Fruit fly (Drosophila melanogaster): ENCODE data around the gene TyrR.
A peak's percentile ranks its signal among the peaks of the same experiment; 100 is the strongest.

The TyrR gene

DNA sequence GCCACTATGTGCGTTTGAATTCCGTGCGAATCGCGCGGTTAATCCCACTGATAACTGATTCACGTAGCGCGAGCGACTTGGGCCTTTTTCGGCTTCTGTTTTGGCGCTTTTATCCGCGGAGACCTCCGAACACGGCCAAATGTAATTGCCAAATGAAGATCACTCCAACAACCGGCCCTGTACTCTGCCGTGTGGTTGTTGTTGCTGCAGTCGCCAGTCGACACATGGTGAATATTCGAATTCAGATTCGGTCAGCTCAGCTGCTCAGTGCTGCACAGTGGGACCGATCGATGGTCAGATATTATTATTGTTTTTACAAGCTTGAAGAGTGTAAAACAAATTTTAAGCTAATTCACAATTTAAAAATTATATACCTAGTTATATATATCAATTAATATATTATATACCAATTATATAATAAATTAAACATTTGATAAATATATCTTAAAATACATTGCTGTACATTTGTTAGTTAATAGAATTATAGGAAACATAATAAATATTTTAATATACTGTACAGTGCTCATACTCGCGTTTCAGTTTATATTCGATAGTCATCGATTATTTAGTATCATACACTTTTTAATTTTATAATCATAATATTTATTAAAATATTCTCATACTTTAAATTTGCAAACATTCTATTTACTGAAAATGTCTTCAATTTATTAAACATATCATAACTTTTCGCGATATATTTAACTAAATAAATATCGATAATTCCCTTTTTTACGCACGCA, 31.5 kb upstream of the TyrR start, which contains the start of gene CG43102 (continued):
- TF ChIP-seq CG12744 (GFP tag; optimal IDR thresholded peaks at IDR 0.05): peak; percentile 32
- TF ChIP-seq CG10543 (GFP tag; optimal IDR thresholded peaks at IDR 0.05): peak; percentile 76
- peak; percentile 72 for TF ChIP-seq CG18262 (tag; optimal IDR thresholded peaks at IDR 0.05)
- TF ChIP-seq sc (optimal IDR thresholded peaks at IDR 0.05): no peak
- peak; percentile 2 for TF ChIP-seq sc (GFP tag; optimal IDR thresholded peaks at IDR 0.05)
- peak; percentile 70 for TF ChIP-seq CG13424 (tag; optimal IDR thresholded peaks at IDR 0.05)
- no peak for TF ChIP-seq CG14965 (GFP tag; optimal IDR thresholded peaks at IDR 0.05; ENCODE audit: borderline replicate concordance)
- TF ChIP-seq Six4 (GFP tag; optimal IDR thresholded peaks at IDR 0.05): peak; percentile 49
- TF ChIP-seq Blimp-1 (GFP tag; optimal IDR thresholded peaks at IDR 0.05): peak; percentile 63
- peak; percentile 58 for TF ChIP-seq oc (tag; optimal IDR thresholded peaks at IDR 0.05)
- peak; percentile 69 for TF ChIP-seq CG7372 (GFP tag; IDR thresholded peaks at IDR 0.05)
- TF ChIP-seq yki (optimal IDR thresholded peaks at IDR 0.05): no peak
- no peak for TF ChIP-seq eyg (GFP tag; optimal IDR thresholded peaks at IDR 0.05)
- TF ChIP-seq tup (GFP tag; optimal IDR thresholded peaks at IDR 0.05): peak; percentile 28
- TF ChIP-seq CG17361 (GFP tag; IDR thresholded peaks at IDR 0.05): peak; percentile 83
- peak; percentile 72 for TF ChIP-seq stc (GFP tag; IDR thresholded peaks at IDR 0.05)
- TF ChIP-seq gcm2 (GFP tag; optimal IDR thresholded peaks at IDR 0.05): no peak
- no peak for TF ChIP-seq Trl (optimal IDR thresholded peaks at IDR 0.05)
- TF ChIP-seq Trl (GFP tag; optimal IDR thresholded peaks at IDR 0.05): peak; percentile 3
- no peak; the same call in 2 of the 3 replicates for TF ChIP-seq croc (GFP tag; conservative IDR thresholded peaks at IDR 0.05)
- peak; percentile 74 for TF ChIP-seq HLH3B (GFP tag; IDR thresholded peaks at IDR 0.05)
- no peak for TF ChIP-seq CG1832 (GFP tag; optimal IDR thresholded peaks at IDR 0.05)
- peak; percentile 20 for TF ChIP-seq kni (GFP tag; optimal IDR thresholded peaks at IDR 0.05)
- peak; percentile 79 for TF ChIP-seq Ptx1 (GFP tag; IDR thresholded peaks at IDR 0.05)
- TF ChIP-seq CG10209 (GFP tag; optimal IDR thresholded peaks at IDR 0.05): peak; percentile 56
- TF ChIP-seq CG42726 (GFP tag; IDR thresholded peaks at IDR 0.05; ENCODE audit: partially characterized antibody): peak; percentile 44; the same call in 1 of the 2 replicates
- TF ChIP-seq tx (GFP tag; optimal IDR thresholded peaks at IDR 0.05): no peak
- peak; percentile 49 for TF ChIP-seq fd3F (GFP tag; optimal IDR thresholded peaks at IDR 0.05)
- TF ChIP-seq Ssrp (tag; optimal IDR thresholded peaks at IDR 0.05): peak; percentile 32
- TF ChIP-seq Hr78 (GFP tag; optimal IDR thresholded peaks at IDR 0.05): no peak
- TF ChIP-seq dmrt99B (tag; optimal IDR thresholded peaks at IDR 0.05): peak; percentile 70
- TF ChIP-seq CG15514 (GFP tag; optimal IDR thresholded peaks at IDR 0.05): peak; percentile 90
- TF ChIP-seq Dref (GFP tag; IDR thresholded peaks at IDR 0.05): peak; percentile 59
- TF ChIP-seq CG5953 (GFP tag; IDR thresholded peaks at IDR 0.05): peak; percentile 82
- peak; percentile 49 for TF ChIP-seq Chrac-16 (GFP tag; optimal IDR thresholded peaks at IDR 0.05)
- TF ChIP-seq CTCF (GFP tag; optimal IDR thresholded peaks at IDR 0.05): peak; percentile 46
- TF ChIP-seq Lhr (GFP tag; optimal IDR thresholded peaks at IDR 0.05): no peak
- TF ChIP-seq CG12299 (tag; optimal IDR thresholded peaks at IDR 0.05): peak; percentile 18
- no peak for TF ChIP-seq Neu2 (GFP tag; optimal IDR thresholded peaks at IDR 0.05; ENCODE audit: borderline replicate concordance)
- peak; percentile 71 for TF ChIP-seq Xrp1 (GFP tag; IDR thresholded peaks at IDR 0.05)
- TF ChIP-seq CG5180 (GFP tag; optimal IDR thresholded peaks at IDR 0.05): peak; percentile 9
- TF ChIP-seq CG9727 (GFP tag; optimal IDR thresholded peaks at IDR 0.05): peak; percentile 59
- peak; percentile 72 for TF ChIP-seq CG17359 (tag; optimal IDR thresholded peaks at IDR 0.05)
- peak; percentile 29; the same call in 1 of the 3 replicates for TF ChIP-seq ase (GFP tag; IDR thresholded peaks at IDR 0.05)
- 0 out of 2 replicates have a peak, but pooled peaks have one; percentile 6 for TF ChIP-seq aop (GFP tag; IDR thresholded peaks at IDR 0.05)
- peak; percentile 57 for TF ChIP-seq ATbp (GFP tag; optimal IDR thresholded peaks at IDR 0.05)
- TF ChIP-seq CG43689 (GFP tag; IDR thresholded peaks at IDR 0.05): peak; percentile 47; the same call in 1 of the 2 replicates
- TF ChIP-seq CG4730 (GFP tag; IDR thresholded peaks at IDR 0.05): peak; percentile 50; the same call in 1 of the 2 replicates
- no peak for TF ChIP-seq Kr (GFP tag; optimal IDR thresholded peaks at IDR 0.05)
- TF ChIP-seq CG8281 (tag; optimal IDR thresholded peaks at IDR 0.05): peak; percentile 35

Measured in whole organism, embryonic.